Fruit fly (Drosophila melanogaster) whole organism, embryonic: Measurements from ENCODE around the gene CG9289.
A peak's percentile ranks its signal among the peaks of the same experiment; 100 is the strongest.

ENCODE experiments used
- CG11085 ChIP-seq: fragments of 200-800 bp; sonication (Bioruptor generic); IDR thresholded peaks from 2 replicates; pipeline ENCODE4 v1.3.6; 2022; ENCODE audit warnings: missing biosample characterization, missing genetic modification characterization
- CG12299 ChIP-seq: fragments of 200-800 bp; sonication (Bioruptor generic); optimal IDR thresholded peaks from 2 replicates; lab custom pipeline; 2018; ENCODE audit warnings: missing biosample characterization, mild to moderate bottlenecking, missing genetic modification characterization
- CG13775 ChIP-seq: fragments of 200-800 bp; sonication (Bioruptor generic); optimal IDR thresholded peaks from 3 replicates; lab custom pipeline; 2017; ENCODE audit warnings: missing biosample characterization, mild to moderate bottlenecking, missing genetic modification characterization
- CG14860 ChIP-seq: fragments of 200-800 bp; sonication (Bioruptor generic); IDR thresholded peaks from 3 replicates; pipeline ENCODE4 v1.3.6; 2022; ENCODE audit warnings: missing biosample characterization, missing genetic modification characterization; ENCODE audit not compliant: partially characterized antibody
- CG14965 ChIP-seq: fragments of 200-800 bp; sonication (Bioruptor generic); optimal IDR thresholded peaks from 2 replicates; lab custom pipeline; 2016; ENCODE audit warnings: missing biosample characterization, missing genetic modification characterization, borderline replicate concordance
- CG15269 ChIP-seq: fragments of 200-800 bp; sonication (Bioruptor generic); optimal IDR thresholded peaks from 2 replicates; lab custom pipeline; 2018; ENCODE audit warnings: missing biosample characterization, mild to moderate bottlenecking, missing genetic modification characterization, moderate library complexity
- CG17361 ChIP-seq: fragments of 200-800 bp; sonication (Bioruptor generic); IDR thresholded peaks from 3 replicates; pipeline ENCODE4 v1.3.6; 2022; ENCODE audit warnings: missing biosample characterization, missing genetic modification characterization
- CG17568 ChIP-seq: fragments of 200-800 bp; sonication (Bioruptor generic); optimal IDR thresholded peaks from 2 replicates; lab custom pipeline; 2018; ENCODE audit warnings: missing biosample characterization, mild to moderate bottlenecking, missing genetic modification characterization, moderate library complexity
- CG18262 ChIP-seq: fragments of 200-800 bp; optimal IDR thresholded peaks from 3 replicates; lab custom pipeline; 2019; ENCODE audit warnings: missing biosample characterization, mild to moderate bottlenecking, missing genetic modification characterization, moderate library complexity
- CG2712 ChIP-seq: fragments of 200-800 bp; optimal IDR thresholded peaks from 3 replicates; lab custom pipeline; 2019; ENCODE audit warnings: missing biosample characterization, mild to moderate bottlenecking, missing genetic modification characterization, moderate library complexity
- CG31224 ChIP-seq: fragments of 200-800 bp; sonication (Bioruptor generic); IDR thresholded peaks from 2 replicates; pipeline ENCODE4 v1.3.6; 2022; ENCODE audit warnings: missing biosample characterization, missing genetic modification characterization
- CG31441 ChIP-seq: fragments of 200-800 bp; sonication (Bioruptor generic); IDR thresholded peaks from 2 replicates; pipeline ENCODE4 v1.3.6; 2022; ENCODE audit warnings: missing biosample characterization, missing genetic modification characterization
- CG3281 ChIP-seq: fragments of 200-800 bp; sonication (Bioruptor generic); optimal IDR thresholded peaks from 3 replicates; lab custom pipeline; 2017; ENCODE audit warnings: missing biosample characterization, mild to moderate bottlenecking, missing genetic modification characterization
- CG4282 ChIP-seq: fragments of 200-800 bp; sonication (Bioruptor generic); optimal IDR thresholded peaks from 2 replicates; lab custom pipeline; 2016; ENCODE audit warnings: missing biosample characterization, missing genetic modification characterization
- CG43689 ChIP-seq: fragments of 200-800 bp; sonication (Bioruptor generic); IDR thresholded peaks from 2 replicates; pipeline ENCODE4 v1.3.6; 2022; ENCODE audit warnings: missing biosample characterization, missing genetic modification characterization
- CG4617 ChIP-seq: fragments of 200-800 bp; sonication (Bioruptor generic); optimal IDR thresholded peaks from 3 replicates; lab custom pipeline; 2016; ENCODE audit warnings: missing biosample characterization, missing genetic modification characterization, borderline replicate concordance
- CG6654 ChIP-seq: fragments of 200-800 bp; sonication (Bioruptor generic); optimal IDR thresholded peaks from 2 replicates; lab custom pipeline; 2017; ENCODE audit warnings: missing biosample characterization, mild to moderate bottlenecking, missing genetic modification characterization
- CG6813 ChIP-seq: fragments of 200-800 bp; sonication (Bioruptor generic); optimal IDR thresholded peaks from 2 replicates; lab custom pipeline; 2017; ENCODE audit warnings: missing biosample characterization, missing genetic modification characterization, mild to moderate bottlenecking, moderate library complexity, missing genetic modification reagents
- CG9932 ChIP-seq: fragments of 200-800 bp; sonication (Bioruptor generic); IDR thresholded peaks from 2 replicates; pipeline ENCODE4 v1.3.6; 2022; ENCODE audit warnings: missing biosample characterization, missing genetic modification characterization
- D ChIP-seq, 2 experiments: fragments of 200-800 bp in 1 of 2; fragments of >200 bp in 1 of 2; sonication (Bioruptor generic) in 1 of 2; optimal IDR thresholded peaks; 2 replicates in 1 of 2; 3 replicates in 1 of 2; lab custom pipeline; 2017; ENCODE audit warnings: mild to moderate bottlenecking in 1 of 2, missing biosample characterization in 1 of 2, missing genetic modification characterization in 1 of 2, missing genetic modification reagents in 1 of 2
- Dp ChIP-seq: fragments of 200-800 bp; sonication (Bioruptor generic); optimal IDR thresholded peaks from 2 replicates; lab custom pipeline; 2018; ENCODE audit warnings: missing biosample characterization, mild to moderate bottlenecking, missing genetic modification characterization, moderate library complexity
- Fer1 ChIP-seq: fragments of 200-800 bp; sonication (Bioruptor generic); optimal IDR thresholded peaks from 2 replicates; lab custom pipeline; 2017; ENCODE audit warnings: missing biosample characterization, mild to moderate bottlenecking, missing genetic modification characterization
- Hr51 ChIP-seq, 2 experiments: fragments of 200-800 bp; sonication (Bioruptor generic); optimal IDR thresholded peaks; 2 replicates in 1 of 2; 3 replicates in 1 of 2; lab custom pipeline; 2016 to 2018; ENCODE audit warnings: missing biosample characterization in 2 of 2, missing genetic modification characterization in 2 of 2, mild to moderate bottlenecking in 1 of 2, moderate library complexity in 1 of 2
- Hr78 ChIP-seq, 2 experiments: fragments of 200-800 bp in 1 of 2; fragments of >200 bp in 1 of 2; sonication (Bioruptor generic) in 1 of 2; optimal IDR thresholded peaks; 2 replicates each; lab custom pipeline; 2017 to 2019; ENCODE audit warnings: missing biosample characterization in 2 of 2, missing genetic modification characterization in 2 of 2, mild to moderate bottlenecking in 1 of 2, moderate library complexity in 1 of 2
- Med ChIP-seq: fragments of 200-800 bp; sonication (Bioruptor generic); peaks from one replicate; lab custom pipeline; 2016; ENCODE audit warnings: missing biosample characterization, missing genetic modification characterization, mild to moderate bottlenecking, inconsistent platforms, moderate library complexity
- NC2β ChIP-seq: fragments of 200-800 bp; sonication (Bioruptor generic); optimal IDR thresholded peaks from 2 replicates; lab custom pipeline; 2016; ENCODE audit warnings: missing biosample characterization, missing genetic modification characterization
- Opbp ChIP-seq: fragments of 200-800 bp; sonication (Bioruptor generic); IDR thresholded peaks from 3 replicates; pipeline ENCODE4 v1.3.6; 2022; ENCODE audit warnings: missing biosample characterization, missing genetic modification characterization; ENCODE audit not compliant: partially characterized antibody
- Poxn ChIP-seq: fragments of 200-800 bp; sonication (Bioruptor generic); IDR thresholded peaks from 2 replicates; pipeline ENCODE4 v1.3.6; 2022; ENCODE audit warnings: missing biosample characterization, missing genetic modification characterization
- Rx ChIP-seq: fragments of 200-800 bp; sonication (Bioruptor generic); IDR thresholded peaks from 2 replicates; pipeline ENCODE4 v1.3.6; 2022; ENCODE audit warnings: missing biosample characterization, missing genetic modification characterization
- Six4 ChIP-seq: fragments of 200-800 bp; sonication (Bioruptor generic); optimal IDR thresholded peaks from 2 replicates; lab custom pipeline; 2016; ENCODE audit warnings: missing biosample characterization, missing genetic modification characterization
- cwo ChIP-seq: fragments of 200-800 bp; sonication (Bioruptor generic); optimal IDR thresholded peaks from 3 replicates; lab custom pipeline; 2017; ENCODE audit warnings: missing biosample characterization, missing genetic modification characterization, mild to moderate bottlenecking, moderate library complexity, missing genetic modification reagents
- dan ChIP-seq: fragments of 200-800 bp; sonication (Bioruptor generic); IDR thresholded peaks from 2 replicates; pipeline ENCODE4 v1.3.6; 2022; ENCODE audit warnings: missing biosample characterization, missing genetic modification characterization
- dpn ChIP-seq, 2 experiments: fragments of 200-800 bp; sonication (Bioruptor generic); optimal IDR thresholded peaks; 3 replicates each; lab custom pipeline; 2016; ENCODE audit warnings: missing biosample characterization in 2 of 2, missing genetic modification characterization in 2 of 2
- dysf ChIP-seq: fragments of 200-800 bp; sonication (Bioruptor generic); IDR thresholded peaks from 3 replicates; pipeline ENCODE4 v1.3.6; 2022; ENCODE audit warnings: missing biosample characterization, missing genetic modification characterization
- ems ChIP-seq: fragments of 200-800 bp; sonication (Bioruptor generic); optimal IDR thresholded peaks from 3 replicates; lab custom pipeline; 2016; ENCODE audit warnings: missing biosample characterization, missing genetic modification characterization
- gem ChIP-seq: fragments of 200-800 bp; sonication (Bioruptor generic); optimal IDR thresholded peaks from 2 replicates; lab custom pipeline; 2019; ENCODE audit warnings: missing biosample characterization, mild to moderate bottlenecking, missing genetic modification characterization, moderate library complexity
- hkb ChIP-seq, 2 experiments: fragments of 200-800 bp in 1 of 2; fragments of >200 bp in 1 of 2; sonication (Bioruptor generic) in 1 of 2; IDR thresholded peaks in 1 of 2; optimal IDR thresholded peaks in 1 of 2; 2 replicates each; pipeline versions ENCODE4 v1.3.6 to Lab custom; 2017 to 2022; ENCODE audit warnings: missing biosample characterization in 1 of 2, missing genetic modification characterization in 1 of 2
- kni ChIP-seq: fragments of 200-800 bp; sonication (Bioruptor generic); optimal IDR thresholded peaks from 3 replicates; lab custom pipeline; 2017; ENCODE audit warnings: mild to moderate bottlenecking, missing biosample characterization, missing genetic modification reagents, missing genetic modification characterization
- lbe ChIP-seq: fragments of 200-800 bp; sonication (Bioruptor generic); optimal IDR thresholded peaks from 2 replicates; lab custom pipeline; 2016; ENCODE audit warnings: missing biosample characterization, mild to moderate bottlenecking, missing genetic modification characterization
- lola ChIP-seq, 3 experiments: fragments of >200 bp in 2 of 3; fragments of 200-800 bp in 1 of 3; sonication (Bioruptor generic) in 1 of 3; optimal IDR thresholded peaks; 2 replicates each; lab custom pipeline; 2017 to 2019; ENCODE audit warnings: missing biosample characterization in 3 of 3, missing genetic modification characterization in 3 of 3, mild to moderate bottlenecking in 1 of 3, moderate library complexity in 1 of 3
- maf-S ChIP-seq: fragments of 200-800 bp; sonication (Bioruptor generic); optimal IDR thresholded peaks from 2 replicates; lab custom pipeline; 2016; ENCODE audit warnings: missing biosample characterization, missing genetic modification characterization
- mirr ChIP-seq: fragments of 200-800 bp; sonication (Bioruptor generic); optimal IDR thresholded peaks from 3 replicates; lab custom pipeline; 2018; ENCODE audit warnings: missing biosample characterization, mild to moderate bottlenecking, missing genetic modification characterization
- onecut ChIP-seq: fragments of 200-800 bp; sonication (Bioruptor generic); IDR thresholded peaks from 2 replicates; pipeline ENCODE4 v1.3.6; 2022; ENCODE audit warnings: missing biosample characterization, missing genetic modification characterization
- schlank ChIP-seq: fragments of 200-800 bp; sonication (Bioruptor generic); optimal IDR thresholded peaks from 2 replicates; lab custom pipeline; 2018; ENCODE audit warnings: missing biosample characterization, mild to moderate bottlenecking, missing genetic modification characterization
- seq ChIP-seq: fragments of 200-800 bp; sonication (Bioruptor generic); IDR thresholded peaks from 2 replicates; pipeline ENCODE4 v1.3.6; 2022; ENCODE audit warnings: missing biosample characterization, missing genetic modification characterization
- trem ChIP-seq: fragments of 200-800 bp; optimal IDR thresholded peaks from 3 replicates; lab custom pipeline; 2019; ENCODE audit warnings: missing biosample characterization, mild to moderate bottlenecking, missing genetic modification characterization, moderate library complexity
- wdn ChIP-seq: fragments of 200-800 bp; sonication (Bioruptor generic); IDR thresholded peaks from 2 replicates; pipeline ENCODE4 v1.3.6; 2022; ENCODE audit warnings: missing biosample characterization, missing genetic modification characterization

The CG9289 gene

DNA sequence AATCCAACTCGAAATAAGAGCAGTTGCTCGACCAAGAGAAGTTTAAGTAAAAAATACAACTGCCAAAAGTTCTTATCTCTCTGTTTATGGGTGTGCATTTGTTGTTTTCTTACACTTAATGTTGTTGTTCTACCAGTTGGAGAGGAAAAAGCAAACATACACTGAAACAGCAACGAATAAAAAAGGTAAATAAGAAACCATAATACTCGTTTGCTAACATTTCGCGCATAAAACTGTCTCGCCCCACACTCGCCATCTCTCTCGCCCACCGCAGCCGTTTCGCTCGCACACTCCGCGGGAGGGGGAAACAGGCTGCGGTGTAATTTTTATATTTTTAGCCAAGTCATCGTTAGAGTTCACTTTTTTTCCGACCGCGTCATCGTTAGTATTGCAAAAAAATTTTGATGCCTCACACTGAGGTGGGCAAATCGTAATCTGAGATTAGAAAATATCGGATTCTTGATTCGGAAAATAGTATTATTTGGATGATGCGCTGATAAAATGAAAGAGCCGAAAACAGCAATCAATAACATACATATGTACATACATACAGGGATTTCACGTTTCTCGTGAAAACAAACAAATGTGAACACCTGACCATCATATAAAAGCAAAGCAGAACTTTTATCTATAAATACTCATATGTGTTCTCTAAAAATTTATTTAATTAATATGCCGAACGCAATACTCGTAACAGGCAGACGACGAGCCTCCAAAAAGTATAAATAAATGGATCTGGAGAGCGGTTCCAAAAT, 8.4 kb upstream of the CG9289 start (continued):
- TF ChIP-seq dpn (GFP tag; optimal IDR thresholded peaks at IDR 0.05; lab: Kevin White, UChicago), result peak in 1 of 2 experiments; percentile 31
- TF ChIP-seq Six4 (GFP tag; lab: Kevin White, UChicago), result no peak
- TF ChIP-seq CG4282 (GFP tag; lab: Kevin White, UChicago), result no peak
- TF ChIP-seq CG14965 (GFP tag; lab: Kevin White, UChicago), result no peak
- TF ChIP-seq CG43689 (GFP tag; lab: Robert Waterston, UW), result no peak
- no peak for TF ChIP-seq dan (GFP tag; lab: Robert Waterston, UW)
- no peak for TF ChIP-seq CG17361
- TF ChIP-seq CG11085, result 0 out of 2 replicates have a peak, but pooled peaks have one; percentile 8
- TF ChIP-seq NC2β (GFP tag; lab: Kevin White, UChicago), result no peak
- no peak for TF ChIP-seq lola (GFP tag; optimal IDR thresholded peaks at IDR 0.05; lab: Kevin White, UChicago)
- TF ChIP-seq cwo (GFP tag; lab: Kevin White, UChicago), result peak; percentile 2
- TF ChIP-seq CG12299, result peak; percentile 33
- TF ChIP-seq CG13775 (GFP tag; lab: Kevin White, UChicago), result peak; percentile 4
- TF ChIP-seq CG3281 (GFP tag; lab: Kevin White, UChicago), result peak; percentile 60
- TF ChIP-seq CG2712 (tag; lab: Kevin White, UChicago), result no peak
- TF ChIP-seq dysf (GFP tag; lab: Robert Waterston, UW), result peak; percentile 49; the same call in 2 of the 3 replicates
- no peak for TF ChIP-seq Opbp (GFP tag; lab: Robert Waterston, UW)
- TF ChIP-seq D (optimal IDR thresholded peaks at IDR 0.05; lab: Kevin White, UChicago), result no peak
- no peak for TF ChIP-seq D (GFP tag; optimal IDR thresholded peaks at IDR 0.05; lab: Kevin White, UChicago)
- TF ChIP-seq CG6654 (GFP tag; lab: Kevin White, UChicago), result no peak
- peak; percentile 30 for TF ChIP-seq lbe
- no peak for TF ChIP-seq mirr (GFP tag; lab: Kevin White, UChicago)
- TF ChIP-seq CG31224 (GFP tag; lab: Robert Waterston, UW), result no peak
- peak; percentile 9 for TF ChIP-seq kni (GFP tag; lab: Kevin White, UChicago)
- peak; percentile 47 for TF ChIP-seq CG15269 (tag; lab: Kevin White, UChicago)
- TF ChIP-seq onecut, result no peak
- TF ChIP-seq CG17568 (GFP tag; lab: Kevin White, UChicago), result peak; percentile 27
- no peak for TF ChIP-seq wdn (GFP tag; lab: Robert Waterston, UW)
- 0 out of 2 replicates have a peak, but pooled peaks have one; percentile 39 for TF ChIP-seq seq (GFP tag; lab: Robert Waterston, UW)
- TF ChIP-seq CG18262, result no peak
- peak; percentile 70 for TF ChIP-seq schlank (tag; lab: Kevin White, UChicago)
- TF ChIP-seq gem (tag; lab: Kevin White, UChicago), result peak; percentile 10
- no peak for TF ChIP-seq Hr51 (GFP tag; optimal IDR thresholded peaks at IDR 0.05; lab: Kevin White, UChicago)
- TF ChIP-seq CG4617, result no peak
- no peak for TF ChIP-seq hkb (optimal IDR thresholded peaks at IDR 0.05; lab: Kevin White, UChicago)
- TF ChIP-seq hkb (GFP tag; IDR thresholded peaks at IDR 0.05; lab: Robert Waterston, UW), result 0 out of 2 replicates have a peak, but pooled peaks have one; percentile 15
- TF ChIP-seq CG9932 (GFP tag; lab: Robert Waterston, UW), result peak; percentile 75
- TF ChIP-seq CG31441 (GFP tag; lab: Robert Waterston, UW), result no peak
- TF ChIP-seq CG14860 (GFP tag; lab: Robert Waterston, UW), result no peak
- no peak for TF ChIP-seq Hr78 (GFP tag; optimal IDR thresholded peaks at IDR 0.05; lab: Kevin White, UChicago)
- TF ChIP-seq ems, result no peak
- no peak for TF ChIP-seq maf-S
- TF ChIP-seq CG6813, result no peak
- TF ChIP-seq Poxn (GFP tag; lab: Robert Waterston, UW), result no peak
- no peak for TF ChIP-seq trem (tag; lab: Kevin White, UChicago)
- TF ChIP-seq Rx (GFP tag; lab: Robert Waterston, UW), result peak; percentile 19; the same call in 1 of the 2 replicates
- no peak for TF ChIP-seq Dp (GFP tag; lab: Kevin White, UChicago)
- peak; percentile 82 for TF ChIP-seq Med (GFP tag; lab: Kevin White, UChicago)
- TF ChIP-seq Fer1 (GFP tag; lab: Kevin White, UChicago), result peak; percentile 29
